Worm (Caenorhabditis elegans): ENCODE results near the gene C17F4.11.
"Not testable (repeated sequence)": the region's sequence is repeated elsewhere in the genome, so short reads cannot be mapped to it uniquely, and the experiment has no call there.

C17F4.11 gene

DNA sequence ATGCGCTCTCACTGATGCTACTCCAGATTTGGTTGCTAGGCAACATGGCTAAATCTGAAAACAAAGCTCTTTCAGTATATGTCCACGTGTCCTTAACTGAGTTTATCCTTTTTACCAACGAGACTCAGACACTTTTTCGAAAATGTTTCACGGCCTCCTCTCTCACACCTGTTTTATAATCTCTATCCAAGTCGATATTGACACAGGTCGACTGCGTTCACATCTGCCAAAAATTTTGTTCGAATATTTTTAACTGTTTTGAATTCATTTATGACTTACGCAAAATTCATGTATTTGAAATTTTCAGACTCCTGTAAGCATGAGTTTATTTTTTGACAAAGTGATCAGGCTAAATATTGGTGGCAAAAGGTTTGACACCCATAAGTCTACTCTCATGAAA is 21.5 kb upstream of the C17F4.11 start, which contains the start of gene ZC239.3:
Gene ZC239.3 (plus strand): TSS at position 301 of the 400 bp plus-strand sequence.
- not testable (repeated sequence) for TF ChIP-seq him-1, W03F9.2, dao-5 (tag; optimal IDR thresholded peaks at IDR 0.05)

DNA sequence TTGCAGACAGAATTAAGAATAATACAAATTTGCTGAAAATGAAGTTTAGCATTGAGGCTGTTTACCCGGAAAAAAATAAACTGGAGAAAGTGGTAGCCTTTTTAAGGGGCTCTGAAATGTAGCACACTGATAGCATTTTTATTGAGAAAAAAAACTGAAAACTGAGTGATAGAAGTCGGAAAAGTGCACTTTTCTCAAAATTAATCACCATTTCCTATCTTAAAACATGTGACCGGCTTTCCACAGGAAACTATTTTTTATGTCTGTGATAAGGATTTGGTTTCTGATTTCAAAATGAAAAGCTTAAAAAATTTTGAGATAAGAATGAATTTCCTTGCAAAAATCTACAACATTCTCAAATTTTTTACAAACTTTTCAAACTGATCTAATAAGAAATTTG is 16.5 kb upstream of the C17F4.11 start, which contains the start of gene ZC239.22:
Gene ZC239.22 (minus strand): TSS at position 101 of the 400 bp plus-strand sequence.
- TF ChIP-seq him-1 (tag; optimal IDR thresholded peaks at IDR 0.05) (no peak), dao-5 (tag; optimal IDR thresholded peaks at IDR 0.05) (no peak), W03F9.2 (tag; optimal IDR thresholded peaks at IDR 0.05) (no peak)

DNA sequence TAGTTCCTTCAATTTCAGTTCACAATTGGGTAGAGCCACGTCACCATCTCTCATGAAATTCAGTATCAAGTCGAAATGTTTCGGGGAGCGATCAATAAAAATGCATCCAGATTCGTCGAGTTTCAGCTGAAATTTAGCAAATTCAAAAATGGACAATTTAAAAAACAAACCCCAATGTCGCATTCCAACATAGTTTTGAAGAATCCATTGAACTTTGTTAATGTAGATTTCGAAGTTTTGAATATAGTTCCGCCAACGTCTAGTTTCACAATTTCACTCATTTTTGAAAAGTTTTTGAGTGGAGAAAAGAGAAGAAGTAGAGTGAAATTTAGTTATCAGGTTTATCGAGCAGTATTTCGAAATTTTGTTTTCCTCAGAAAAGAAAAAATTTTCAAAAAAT is 15.5 kb upstream of the C17F4.11 start, which contains the start of gene ZC239.14:
Gene ZC239.14 (minus strand): TSS at position 305 of the 400 bp plus-strand sequence.
- TF ChIP-seq dao-5 (tag; optimal IDR thresholded peaks at IDR 0.05) (no peak), him-1 (tag; optimal IDR thresholded peaks at IDR 0.05) (no peak), W03F9.2 (tag; optimal IDR thresholded peaks at IDR 0.05) (no peak)

ce11 chrII:3222686-3223085 is 14.6 kb upstream of the C17F4.11 start, which contains the start of gene ZC239.13:
Gene ZC239.13 (minus strand): TSS chrII:3222839.
- TF ChIP-seq W03F9.2 (tag; optimal IDR thresholded peaks at IDR 0.05) (no peak), him-1 (tag; optimal IDR thresholded peaks at IDR 0.05) (no peak), dao-5 (tag; optimal IDR thresholded peaks at IDR 0.05) (no peak)

DNA sequence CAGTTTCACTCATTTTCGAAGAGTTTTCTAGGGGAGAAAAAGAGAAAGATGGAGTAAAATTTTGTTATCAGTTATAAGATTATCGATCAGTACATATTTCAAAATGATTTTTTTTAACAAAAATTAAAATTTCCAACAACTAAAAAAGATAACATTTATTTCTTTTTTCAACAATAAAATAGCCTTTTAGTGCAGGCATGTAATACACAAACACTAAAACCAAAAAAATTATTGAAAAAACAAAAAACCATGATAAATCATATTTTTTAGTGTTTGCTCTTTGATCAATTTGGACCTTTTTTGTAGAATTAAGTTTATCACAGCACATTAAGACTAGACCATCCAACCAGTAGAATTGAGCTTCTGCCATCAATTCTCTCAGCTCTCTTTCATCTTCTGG is 12.6 kb upstream of the C17F4.11 start, which contains the start of gene ZC239.15:
Gene ZC239.15 (minus strand): TSS at position 101 of the 400 bp plus-strand sequence.
- no peak for TF ChIP-seq dao-5 (tag; optimal IDR thresholded peaks at IDR 0.05)
- no peak for TF ChIP-seq him-1 (tag; optimal IDR thresholded peaks at IDR 0.05)
- TF ChIP-seq W03F9.2 (tag; optimal IDR thresholded peaks at IDR 0.05) = no peak

DNA sequence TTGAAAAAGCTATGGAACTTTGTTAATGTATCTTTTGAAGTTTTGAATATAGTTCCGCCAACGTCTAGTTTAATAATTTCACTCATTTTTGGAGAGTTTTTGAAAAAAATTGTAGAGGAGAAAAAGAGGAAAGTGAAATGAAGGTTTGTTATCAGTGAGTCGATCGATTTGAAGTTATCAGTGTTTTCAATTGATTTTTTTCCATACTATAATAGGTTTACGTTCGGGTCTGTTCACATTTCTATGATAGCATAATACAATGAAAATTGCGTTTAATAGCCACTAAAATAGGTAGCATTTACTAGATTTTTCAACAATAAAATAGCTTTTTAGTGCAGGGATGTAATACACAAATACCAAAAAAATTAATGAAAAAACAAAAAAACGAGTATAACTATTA is 12.1 kb upstream of the C17F4.11 start, which contains the start of gene ZC239.16:
Gene ZC239.16 (minus strand): TSS at position 120 of the 400 bp plus-strand sequence.
- TF ChIP-seq him-1 (tag; optimal IDR thresholded peaks at IDR 0.05) = no peak
- no peak for TF ChIP-seq dao-5 (tag; optimal IDR thresholded peaks at IDR 0.05)
- no peak for TF ChIP-seq W03F9.2 (tag; optimal IDR thresholded peaks at IDR 0.05)

DNA sequence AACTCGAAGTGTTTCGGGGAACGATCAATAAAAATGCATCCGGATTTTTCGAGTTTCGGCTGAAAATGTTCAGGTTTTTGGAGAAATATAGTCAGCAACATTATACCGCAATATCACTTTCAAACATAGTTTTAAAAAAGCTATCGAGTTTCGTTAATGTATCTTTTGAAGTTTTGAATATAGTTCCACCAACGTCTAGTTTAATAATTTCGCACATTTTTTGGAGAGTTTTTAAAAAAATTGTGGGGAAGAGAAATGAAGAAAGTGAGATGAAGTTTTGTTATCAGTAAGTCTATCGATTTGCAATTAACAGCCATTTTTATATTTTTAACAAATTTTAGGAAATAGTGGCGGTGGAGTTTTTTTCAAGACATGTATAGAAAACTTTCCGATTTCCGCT is 11.5 kb upstream of the C17F4.11 start, which contains the start of gene ZC239.17:
Gene ZC239.17 (minus strand): TSS at position 101 of the 400 bp plus-strand sequence.
- TF ChIP-seq dao-5 (tag; optimal IDR thresholded peaks at IDR 0.05) = no peak
- TF ChIP-seq him-1 (tag; optimal IDR thresholded peaks at IDR 0.05) = no peak
- no peak for TF ChIP-seq W03F9.2 (tag; optimal IDR thresholded peaks at IDR 0.05)

- TF ChIP-seq dao-5 (tag; optimal IDR thresholded peaks at IDR 0.05) (no peak), him-1 (tag; optimal IDR thresholded peaks at IDR 0.05) (no peak), W03F9.2 (tag; optimal IDR thresholded peaks at IDR 0.05) (no peak)
These were observed 6.8 kb upstream of the C17F4.11 start, which contains the start of gene srh-297 for ce11 chrII:3230422-3230821. Gene srh-297 (minus strand): TSS chrII:3230522.

ce11 chrII:3234725-3235124 is 2.5 kb upstream of the C17F4.11 start, which contains the start of gene C17F4.8:
Gene C17F4.8 (minus strand): TSS chrII:3234825.
- TF ChIP-seq dao-5 (tag; optimal IDR thresholded peaks at IDR 0.05) (no peak), W03F9.2 (tag; optimal IDR thresholded peaks at IDR 0.05) (no peak), him-1 (tag; optimal IDR thresholded peaks at IDR 0.05) (no peak)

DNA sequence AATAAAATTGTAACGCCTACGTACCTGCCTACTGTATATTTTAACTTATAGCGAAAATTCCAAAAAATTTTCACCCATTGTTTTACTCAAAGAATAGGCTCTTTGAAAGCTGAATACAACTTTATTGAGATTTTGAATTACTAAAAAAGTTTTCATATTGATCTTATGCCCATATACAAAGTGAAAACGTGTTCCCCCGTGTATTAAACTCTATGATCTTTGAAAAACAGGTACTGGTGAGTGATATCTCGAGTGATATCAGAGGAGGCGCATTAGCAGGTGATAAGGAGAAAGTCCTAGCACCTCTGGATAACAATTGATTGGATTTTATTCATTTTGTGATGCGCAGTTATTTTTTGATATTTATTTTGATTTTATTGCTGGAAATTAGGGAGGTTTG is 2.9 kb downstream of the C17F4.11 start, which contains the start of gene C17F4.3:
Gene C17F4.3 (plus strand): TSS at position 301 of the 400 bp plus-strand sequence.
- TF ChIP-seq him-1 (tag; optimal IDR thresholded peaks at IDR 0.05) (no peak), W03F9.2 (tag; optimal IDR thresholded peaks at IDR 0.05) (no peak)

DNA sequence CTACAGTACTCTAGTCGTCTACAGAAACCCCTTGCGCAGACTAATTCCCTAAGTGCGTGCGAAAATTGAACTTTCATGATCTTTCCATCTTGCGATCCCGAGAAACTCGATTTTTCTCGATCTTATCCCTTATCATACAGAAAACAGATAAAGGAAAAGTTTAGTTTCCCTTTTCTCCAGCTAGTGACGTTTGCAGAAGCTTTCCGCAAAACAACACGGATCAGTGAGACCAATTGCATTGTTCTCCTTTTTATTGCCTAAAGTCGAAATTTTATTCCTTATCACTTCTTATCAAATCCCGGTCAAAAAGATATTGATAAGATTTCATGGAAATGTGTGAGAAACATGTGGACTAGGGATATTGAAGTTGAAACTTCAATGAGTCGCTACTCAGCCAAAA is 4.6 kb downstream of the C17F4.11 start:
- TF ChIP-seq him-1 (tag; optimal IDR thresholded peaks at IDR 0.05) = no peak
- TF ChIP-seq dao-5 (tag; optimal IDR thresholded peaks at IDR 0.05) = no peak
- no peak for TF ChIP-seq W03F9.2 (tag; optimal IDR thresholded peaks at IDR 0.05)

- TF ChIP-seq W03F9.2 (tag; optimal IDR thresholded peaks at IDR 0.05) (no peak), dao-5 (tag; optimal IDR thresholded peaks at IDR 0.05) (no peak), him-1 (tag; optimal IDR thresholded peaks at IDR 0.05) (no peak)
These were observed 6.8 kb downstream of the C17F4.11 start, which contains the start of gene C17F4.12 for ce11 chrII:3244070-3244469. Gene C17F4.12 (minus strand): TSS chrII:3244170.

DNA sequence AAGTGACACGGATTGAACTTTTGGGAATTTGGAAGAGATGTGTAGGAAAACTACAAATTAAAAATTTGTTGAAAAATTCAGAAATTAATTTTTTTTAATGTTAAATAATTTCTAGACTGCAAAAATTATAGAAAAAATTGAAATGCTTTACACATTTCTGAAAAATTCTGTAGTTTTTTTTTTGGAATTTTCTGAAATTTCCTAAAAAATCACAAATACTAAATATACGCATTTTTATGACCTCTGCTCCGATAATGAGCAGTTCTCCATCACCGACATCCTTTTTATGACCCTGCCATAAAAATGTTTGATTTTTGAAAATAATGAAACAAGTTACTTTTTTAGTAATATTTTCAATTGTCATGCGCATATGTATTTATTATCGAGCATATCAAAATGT is 7.5 kb downstream of the C17F4.11 start:
- TF ChIP-seq W03F9.2 (tag; optimal IDR thresholded peaks at IDR 0.05) = no peak
- no peak for TF ChIP-seq dao-5 (tag; optimal IDR thresholded peaks at IDR 0.05)
- TF ChIP-seq him-1 (tag; optimal IDR thresholded peaks at IDR 0.05) = no peak

DNA sequence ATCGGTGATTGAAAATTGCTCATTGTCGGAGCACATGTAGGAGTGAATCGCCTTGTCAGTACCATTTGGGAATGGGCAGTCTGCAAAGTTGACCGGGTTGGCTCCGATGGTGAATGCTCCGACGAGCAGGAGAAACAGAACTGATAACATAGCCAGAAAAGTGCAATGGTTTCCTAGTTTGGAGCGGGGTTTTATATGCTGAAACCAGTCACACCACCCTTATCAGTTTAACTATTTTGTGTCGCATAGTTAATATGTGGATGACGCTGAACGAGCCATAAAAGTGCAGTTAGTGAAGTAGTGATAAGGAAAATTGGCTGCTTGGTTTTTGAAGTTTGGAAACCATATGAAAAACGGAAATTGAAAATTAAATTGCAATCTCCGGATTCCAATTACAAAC is 8.6 kb downstream of the C17F4.11 start, which contains the start of gene C17F4.7:
Gene C17F4.7 (minus strand): TSS at position 180 of the 400 bp plus-strand sequence.
- TF ChIP-seq W03F9.2 (tag; optimal IDR thresholded peaks at IDR 0.05) = no peak
- no peak for TF ChIP-seq him-1 (tag; optimal IDR thresholded peaks at IDR 0.05)
- TF ChIP-seq dao-5 (tag; optimal IDR thresholded peaks at IDR 0.05) = no peak

Data from whole organism, L4/young adult.